Worm (Caenorhabditis elegans) whole organism, young adult: Measurements from ENCODE around the gene T01G1.2.
A peak's percentile ranks its signal among the peaks of the same experiment; 100 is the strongest.

Experiments
- C06A6.2 ChIP-seq: fragments of 200-800 bp; sonication (Bioruptor generic); conservative IDR thresholded peaks from 2 replicates; pipeline ENCODE4 v1.3.6; 2022; ENCODE audit warnings: missing genetic modification characterization, missing compliant biosample characterization
- F39B2.1 ChIP-seq: fragments of 200-800 bp; sonication (Bioruptor generic); IDR thresholded peaks from 2 replicates; pipeline ENCODE4 v1.3.6; 2022; ENCODE audit warnings: missing genetic modification reagents, missing genetic modification characterization, missing compliant biosample characterization
- F57A8.1 ChIP-seq: fragments of 200-800 bp; sonication (Bioruptor generic); optimal IDR thresholded peaks from 2 replicates; lab custom pipeline; 2018; ENCODE audit warnings: mild to moderate bottlenecking, missing genetic modification characterization, moderate library complexity, missing compliant biosample characterization
- Y56A3A.18 ChIP-seq: fragments of 200-800 bp; sonication (Bioruptor generic); IDR thresholded peaks from 2 replicates; pipeline ENCODE4 v1.3.6; 2022; ENCODE audit warnings: missing genetic modification reagents, missing genetic modification characterization, missing compliant biosample characterization
- ama-1 ChIP-seq, 3 experiments: fragments of 150-350 bp in 1 of 3; sonication (generic microtip) in 2 of 3; optimal IDR thresholded peaks; 2 replicates each; lab custom pipeline; 2014 to 2018; ENCODE audit warnings: missing biosample characterization in 2 of 3, missing genetic modification characterization in 2 of 3, missing genetic modification reagents in 2 of 3
- aptf-2 ChIP-seq: fragments of 200-800 bp; sonication (Bioruptor generic); conservative IDR thresholded peaks from 2 replicates; pipeline ENCODE4 v1.3.6; 2022; ENCODE audit warnings: missing genetic modification reagents, missing genetic modification characterization, missing compliant biosample characterization
- bed-2 ChIP-seq: fragments of 200-800 bp; sonication (Bioruptor generic); IDR thresholded peaks from 2 replicates; pipeline ENCODE4 v1.3.6; 2022; ENCODE audit warnings: missing genetic modification reagents, missing genetic modification characterization, missing compliant biosample characterization
- cebp-1 ChIP-seq, 2 experiments: fragments of 200-800 bp in 1 of 2; sonication (Bioruptor generic) in 1 of 2; sonication (generic microtip) in 1 of 2; IDR thresholded peaks in 1 of 2; optimal IDR thresholded peaks in 1 of 2; 2 replicates each; pipeline versions ENCODE4 v1.3.6 to Lab custom; 2017 to 2022; ENCODE audit warnings: missing compliant biosample characterization in 2 of 2, missing genetic modification characterization in 2 of 2, mild to moderate bottlenecking in 1 of 2, missing genetic modification reagents in 1 of 2, moderate library complexity in 1 of 2
- dpl-1 ChIP-seq: fragments of 150-350 bp; optimal IDR thresholded peaks from 2 replicates; lab custom pipeline; 2014; ENCODE audit warnings: missing biosample characterization, missing genetic modification reagents, missing genetic modification characterization
- egrh-3 ChIP-seq: fragments of 200-800 bp; sonication (Bioruptor generic); IDR thresholded peaks from 2 replicates; pipeline ENCODE4 v1.3.6; 2022; ENCODE audit warnings: missing genetic modification reagents, missing genetic modification characterization, missing compliant biosample characterization
- unc-62 ChIP-seq: fragments of 150-350 bp; optimal IDR thresholded peaks from 2 replicates; lab custom pipeline; 2014; ENCODE audit warnings: missing biosample characterization, missing genetic modification reagents, missing genetic modification characterization
- ztf-25 ChIP-seq: fragments of 200-800 bp; sonication (Bioruptor generic); IDR thresholded peaks from 2 replicates; pipeline ENCODE4 v1.3.6; 2022; ENCODE audit warnings: missing genetic modification reagents, missing genetic modification characterization, missing compliant biosample characterization

ce11 chrIV:11337021-11337420, 17.2 kb upstream of the T01G1.2 start, which contains the start of gene F54E12.2:
- TF ChIP-seq F57A8.1 (GFP tag; lab: Kevin White, UChicago) (no peak), bed-2 (no peak), ama-1 (optimal IDR thresholded peaks at IDR 0.05; lab: Kevin White, UChicago) (no peak), ama-1 (GFP tag; optimal IDR thresholded peaks at IDR 0.05; lab: Kevin White, UChicago) (no peak), unc-62 (GFP tag; lab: Kevin White, UChicago) (no peak), C06A6.2 (GFP tag; lab: Robert Waterston, UW) (no peak), cebp-1 (GFP tag; IDR thresholded peaks at IDR 0.05; lab: Robert Waterston, UW) (no peak), cebp-1 (tag; optimal IDR thresholded peaks at IDR 0.05; lab: Kevin White, UChicago) (no peak), egrh-3 (GFP tag; lab: Robert Waterston, UW) (no peak), F39B2.1 (GFP tag; lab: Robert Waterston, UW) (peak; percentile 88; the same call in 1 of the 2 replicates), aptf-2 (0 out of 2 replicates have a peak, but pooled peaks have one; percentile 48), dpl-1 (GFP tag; lab: Kevin White, UChicago) (peak; percentile 94), Y56A3A.18 (no peak), ztf-25 (GFP tag; lab: Robert Waterston, UW) (peak; percentile 83; the same call in 1 of the 2 replicates)
